Fruit fly (Drosophila melanogaster) whole organism, prepupa: ENCODE results near the gene Naa15-16.

Experiments
- CG10669 ChIP-seq: fragments of 200-800 bp; sonication (Bioruptor generic); optimal IDR thresholded peaks from 3 replicates; lab custom pipeline; 2018; ENCODE audit warnings: missing biosample characterization, mild to moderate bottlenecking, missing genetic modification characterization, moderate library complexity
- CG11762 ChIP-seq: fragments of 200-800 bp; sonication (Bioruptor generic); optimal IDR thresholded peaks from 3 replicates; lab custom pipeline; 2016; ENCODE audit warnings: missing biosample characterization, missing genetic modification characterization; ENCODE audit not compliant: insufficient read depth
- CG11902 ChIP-seq: fragments of 200-800 bp; sonication (Bioruptor generic); optimal IDR thresholded peaks from 3 replicates; lab custom pipeline; 2016; ENCODE audit warnings: missing biosample characterization, missing genetic modification characterization
- CG1621 ChIP-seq: fragments of 200-800 bp; sonication (Bioruptor generic); optimal IDR thresholded peaks from 3 replicates; lab custom pipeline; 2018; ENCODE audit warnings: missing biosample characterization, mild to moderate bottlenecking, missing genetic modification characterization
- CG16779 ChIP-seq: fragments of 200-800 bp; sonication (Bioruptor generic); optimal IDR thresholded peaks from 3 replicates; lab custom pipeline; 2017; ENCODE audit warnings: missing biosample characterization, mild to moderate bottlenecking, missing genetic modification characterization
- CG3032 ChIP-seq: fragments of 200-800 bp; optimal IDR thresholded peaks from 2 replicates; lab custom pipeline; 2019; ENCODE audit warnings: missing biosample characterization, mild to moderate bottlenecking, missing genetic modification characterization, moderate library complexity
- CG31627 ChIP-seq: fragments of 200-800 bp; sonication (Bioruptor generic); optimal IDR thresholded peaks from 3 replicates; lab custom pipeline; 2016; ENCODE audit warnings: missing biosample characterization, missing genetic modification characterization
- CG32006 ChIP-seq: fragments of 200-800 bp; sonication (Bioruptor generic); optimal IDR thresholded peaks from 3 replicates; lab custom pipeline; 2017; ENCODE audit warnings: missing biosample characterization, mild to moderate bottlenecking, missing genetic modification characterization
- CG3919 ChIP-seq: fragments of 200-800 bp; sonication (Bioruptor generic); optimal IDR thresholded peaks from 3 replicates; lab custom pipeline; 2016; ENCODE audit warnings: missing biosample characterization, missing genetic modification characterization
- CG4318 ChIP-seq: fragments of 200-800 bp; sonication (Bioruptor generic); optimal IDR thresholded peaks from 3 replicates; lab custom pipeline; 2017; ENCODE audit warnings: missing biosample characterization, mild to moderate bottlenecking, missing genetic modification characterization
- CG6163 ChIP-seq: fragments of 200-800 bp; sonication (Bioruptor generic); IDR thresholded peaks from 3 replicates; pipeline ENCODE4 v1.3.6; 2022; ENCODE audit warnings: missing biosample characterization, missing genetic modification characterization
- CG6276 ChIP-seq: fragments of 200-800 bp; sonication (Bioruptor generic); optimal IDR thresholded peaks from 2 replicates; lab custom pipeline; 2017; ENCODE audit warnings: missing biosample characterization, mild to moderate bottlenecking, missing genetic modification characterization
- CG6792 ChIP-seq: fragments of 200-800 bp; sonication (Bioruptor generic); optimal IDR thresholded peaks from 3 replicates; lab custom pipeline; 2016; ENCODE audit warnings: missing biosample characterization, missing genetic modification characterization
- CG7368 ChIP-seq: fragments of 200-800 bp; sonication (Bioruptor generic); optimal IDR thresholded peaks from 3 replicates; lab custom pipeline; 2016; ENCODE audit warnings: missing biosample characterization, missing genetic modification characterization
- CG8319 ChIP-seq: fragments of 200-800 bp; sonication (Bioruptor generic); optimal IDR thresholded peaks from 3 replicates; lab custom pipeline; 2016; ENCODE audit warnings: missing biosample characterization, missing genetic modification characterization
- CG8632 ChIP-seq: fragments of 200-800 bp; sonication (Bioruptor generic); optimal IDR thresholded peaks from 3 replicates; lab custom pipeline; 2016; ENCODE audit warnings: missing biosample characterization, missing genetic modification characterization
- Eip75B ChIP-seq: fragments of 200-800 bp; sonication (Bioruptor generic); optimal IDR thresholded peaks from 3 replicates; lab custom pipeline; 2016; ENCODE audit warnings: missing biosample characterization, missing genetic modification characterization
- Eip78C ChIP-seq: fragments of 200-800 bp; sonication (Bioruptor generic); peaks from one replicate; lab custom pipeline; 2016; ENCODE audit warnings: missing biosample characterization, missing genetic modification characterization
- Eip93F ChIP-seq: fragments of 200-800 bp; sonication (Bioruptor generic); optimal IDR thresholded peaks from 2 replicates; lab custom pipeline; 2016; ENCODE audit warnings: missing biosample characterization, mild to moderate bottlenecking, missing genetic modification characterization
- Ets21C ChIP-seq: fragments of 200-800 bp; sonication (Bioruptor generic); optimal IDR thresholded peaks from 3 replicates; lab custom pipeline; 2016; ENCODE audit warnings: missing biosample characterization, missing genetic modification characterization
- Gug ChIP-seq: fragments of 200-800 bp; sonication (Bioruptor generic); IDR thresholded peaks from 2 replicates; pipeline ENCODE4 v1.3.6; 2022; ENCODE audit warnings: missing biosample characterization, missing genetic modification characterization
- Hr38 ChIP-seq: sonication (Bioruptor generic); optimal IDR thresholded peaks from 2 replicates; lab custom pipeline; 2016; ENCODE audit warnings: missing biosample characterization, missing genetic modification characterization
- Hr39 ChIP-seq: fragments of 200-800 bp; sonication (Bioruptor generic); optimal IDR thresholded peaks from 2 replicates; lab custom pipeline; 2016; ENCODE audit warnings: missing biosample characterization, missing genetic modification characterization
- Lpt ChIP-seq: fragments of 200-800 bp; sonication (Bioruptor generic); optimal IDR thresholded peaks from 3 replicates; lab custom pipeline; 2016; ENCODE audit warnings: missing biosample characterization, missing genetic modification characterization
- Met ChIP-seq: fragments of 200-800 bp; sonication (Bioruptor generic); optimal IDR thresholded peaks from 3 replicates; lab custom pipeline; 2016; ENCODE audit warnings: missing biosample characterization, missing genetic modification characterization
- Smox ChIP-seq: fragments of 200-800 bp; sonication (Bioruptor generic); optimal IDR thresholded peaks from 3 replicates; lab custom pipeline; 2016; ENCODE audit warnings: missing biosample characterization, missing genetic modification characterization
- Sox102F ChIP-seq: fragments of 200-800 bp; sonication (Bioruptor generic); optimal IDR thresholded peaks from 2 replicates; lab custom pipeline; 2016; ENCODE audit warnings: missing biosample characterization, mild to moderate bottlenecking, missing genetic modification characterization
- Sox14 ChIP-seq: fragments of 200-800 bp; sonication (Bioruptor generic); optimal IDR thresholded peaks from 3 replicates; lab custom pipeline; 2016; ENCODE audit warnings: missing biosample characterization, missing genetic modification characterization
- achi ChIP-seq: fragments of 200-800 bp; sonication (Bioruptor generic); optimal IDR thresholded peaks from 3 replicates; lab custom pipeline; 2016; ENCODE audit warnings: missing biosample characterization, missing genetic modification characterization
- cyc ChIP-seq: fragments of 200-800 bp; sonication (Bioruptor generic); optimal IDR thresholded peaks from 3 replicates; lab custom pipeline; 2016; ENCODE audit warnings: missing biosample characterization, missing genetic modification characterization
- dac ChIP-seq: fragments of 200-800 bp; sonication (Bioruptor generic); optimal IDR thresholded peaks from 2 replicates; lab custom pipeline; 2017; ENCODE audit warnings: missing biosample characterization, mild to moderate bottlenecking, missing genetic modification characterization
- dsx ChIP-seq: fragments of 200-800 bp; optimal IDR thresholded peaks from 3 replicates; lab custom pipeline; 2019; ENCODE audit warnings: missing biosample characterization, mild to moderate bottlenecking, missing genetic modification characterization, moderate library complexity; ENCODE audit not compliant: poor library complexity, severe bottlenecking
- eg ChIP-seq: fragments of 200-800 bp; sonication (Bioruptor generic); IDR thresholded peaks from 3 replicates; pipeline ENCODE4 v1.3.6; 2022; ENCODE audit warnings: missing biosample characterization, missing genetic modification characterization
- lz ChIP-seq: fragments of 200-800 bp; sonication (Bioruptor generic); optimal IDR thresholded peaks from 3 replicates; lab custom pipeline; 2016; ENCODE audit warnings: missing biosample characterization, missing genetic modification characterization
- net ChIP-seq: fragments of 200-800 bp; sonication (Bioruptor generic); optimal IDR thresholded peaks from 3 replicates; lab custom pipeline; 2016; ENCODE audit warnings: missing biosample characterization, missing genetic modification characterization
- spab ChIP-seq: fragments of 200-800 bp; sonication (Bioruptor generic); optimal IDR thresholded peaks from 2 replicates; lab custom pipeline; 2017; ENCODE audit warnings: missing biosample characterization, mild to moderate bottlenecking, missing genetic modification characterization, missing genetic modification reagents
- ss ChIP-seq, 2 experiments: fragments of 200-800 bp; sonication (Bioruptor generic); optimal IDR thresholded peaks; 2 replicates in 1 of 2; 3 replicates in 1 of 2; lab custom pipeline; 2017 to 2018; ENCODE audit warnings: mild to moderate bottlenecking in 2 of 2, missing biosample characterization in 2 of 2, missing genetic modification characterization in 2 of 2, moderate library complexity in 1 of 2
- svp ChIP-seq: fragments of 200-800 bp; sonication (Bioruptor generic); peaks from one replicate; lab custom pipeline; 2016; ENCODE audit warnings: missing biosample characterization, missing genetic modification characterization
- topi ChIP-seq: fragments of 200-800 bp; sonication (Bioruptor generic); optimal IDR thresholded peaks from 3 replicates; lab custom pipeline; 2016; ENCODE audit warnings: missing biosample characterization, missing genetic modification characterization
- vri ChIP-seq: fragments of 200-800 bp; sonication (Bioruptor generic); optimal IDR thresholded peaks from 3 replicates; lab custom pipeline; 2016; ENCODE audit warnings: missing biosample characterization, mild to moderate bottlenecking, missing genetic modification characterization

The Naa15-16 gene

DNA sequence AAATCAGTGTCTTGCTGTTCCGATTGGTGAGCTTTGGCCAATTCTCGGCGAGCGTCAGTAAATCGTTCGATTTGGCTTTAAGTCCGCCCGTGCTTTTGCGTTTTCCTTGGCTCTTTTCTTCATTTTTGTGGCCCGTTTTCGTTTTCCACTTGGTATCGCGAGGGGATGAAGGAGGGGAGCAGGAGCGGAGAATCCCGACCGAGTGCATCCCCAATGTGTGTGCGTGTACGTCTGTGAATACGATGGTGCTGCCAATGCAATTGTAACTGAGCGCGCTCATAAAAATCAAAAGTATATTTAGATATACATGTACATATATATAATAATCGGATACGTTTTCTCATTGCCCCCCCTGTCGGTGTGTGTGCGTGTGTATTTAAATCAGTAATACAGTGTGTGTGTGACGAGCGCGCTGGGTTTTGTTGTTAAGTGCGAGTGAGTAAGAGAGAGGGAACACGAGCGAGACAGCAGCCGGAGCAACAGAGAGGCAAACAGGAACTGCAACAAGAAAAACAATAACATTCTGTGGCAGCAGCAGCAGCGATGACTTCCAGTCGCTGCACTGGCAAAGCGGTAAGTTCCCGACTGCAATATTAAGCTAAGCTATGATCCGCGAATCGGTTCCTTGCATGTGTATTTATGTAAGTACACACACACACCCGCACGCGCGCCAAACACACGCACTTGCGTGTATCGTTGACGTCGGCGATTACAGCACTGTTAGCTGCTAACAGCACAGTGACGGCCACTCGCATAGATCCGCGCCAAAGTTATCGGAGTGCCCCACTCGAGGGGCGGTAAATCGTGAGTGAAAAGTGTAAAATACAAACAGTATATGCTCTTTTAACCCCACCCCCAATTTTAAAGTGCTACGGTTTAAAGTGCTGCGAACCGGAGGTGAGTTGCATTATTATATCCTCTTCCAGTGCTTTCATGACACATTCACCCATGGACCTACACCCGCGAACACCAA lies 16.1 kb downstream of the Naa15-16 start (continued):
- peak; percentile 59 for TF ChIP-seq CG10669 (GFP tag; lab: Kevin White, UChicago)
- TF ChIP-seq CG3032 (tag; lab: Kevin White, UChicago) = peak; percentile 57
- TF ChIP-seq Smox (GFP tag; lab: Kevin White, UChicago) = peak; percentile 60
- peak; percentile 56 for TF ChIP-seq CG8632
- TF ChIP-seq Hr39 (GFP tag; lab: Kevin White, UChicago) = peak; percentile 68
- peak; percentile 63 for TF ChIP-seq cyc
- TF ChIP-seq CG32006 (GFP tag; lab: Kevin White, UChicago) = peak; percentile 84
- TF ChIP-seq CG6276 (GFP tag; lab: Kevin White, UChicago) = peak; percentile 58
- peak; percentile 66 for TF ChIP-seq dac (GFP tag; lab: Kevin White, UChicago)
- peak; percentile 64 for TF ChIP-seq Sox102F
- TF ChIP-seq Eip78C (GFP tag; lab: Kevin White, UChicago) = peak; percentile 90
- TF ChIP-seq achi = peak; percentile 53
- no peak for TF ChIP-seq Eip93F (GFP tag; lab: Kevin White, UChicago)
- TF ChIP-seq topi (GFP tag; lab: Kevin White, UChicago) = peak; percentile 69
- TF ChIP-seq CG6792 (GFP tag; lab: Kevin White, UChicago) = peak; percentile 62
- TF ChIP-seq Lpt = peak; percentile 36
- peak; percentile 35 for TF ChIP-seq CG8319 (GFP tag; lab: Kevin White, UChicago)
- TF ChIP-seq CG16779 = peak; percentile 12
- peak; percentile 73 for TF ChIP-seq Met (GFP tag; lab: Kevin White, UChicago)
- TF ChIP-seq CG4318 = no peak
- peak; percentile 65 for TF ChIP-seq lz (GFP tag; lab: Kevin White, UChicago)
- TF ChIP-seq CG6163 = peak; percentile 61
- TF ChIP-seq CG11902 (GFP tag; lab: Kevin White, UChicago) = peak; percentile 43
- peak; percentile 38 for TF ChIP-seq CG11762 (GFP tag; lab: Kevin White, UChicago)
- TF ChIP-seq, all 60 proteins: peak for 51

DNA sequence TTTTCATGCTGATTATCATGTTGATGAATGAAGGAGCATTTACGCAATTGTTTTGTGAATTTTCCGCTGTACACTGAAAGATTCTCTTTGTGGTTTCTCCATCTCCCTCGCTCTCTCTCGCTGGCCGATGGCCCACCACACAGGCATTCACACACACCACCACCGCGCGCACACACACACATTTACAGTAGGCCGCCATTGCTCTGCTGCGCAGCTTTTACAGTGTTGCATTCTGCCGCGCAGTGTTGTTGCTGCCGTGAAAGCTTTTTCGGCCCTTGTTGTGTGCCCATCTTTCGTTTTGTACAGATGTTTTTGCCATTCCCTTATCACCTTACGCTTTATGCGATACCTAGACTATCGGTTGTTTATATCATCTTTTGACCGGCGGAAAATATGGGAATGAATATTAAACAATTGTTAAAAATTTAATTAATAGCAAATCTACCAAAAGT lies 17.1 kb downstream of the Naa15-16 start:
- no peak for TF ChIP-seq CG3919 (GFP tag; lab: Kevin White, UChicago)
- TF ChIP-seq CG7368 (GFP tag; lab: Kevin White, UChicago) = peak; percentile 31
- peak in 1 of 2 experiments; percentile 12 for TF ChIP-seq ss (GFP tag; optimal IDR thresholded peaks at IDR 0.05; lab: Kevin White, UChicago)
- TF ChIP-seq CG6163 = peak; percentile 61
- TF ChIP-seq Sox102F = peak; percentile 14
- no peak for TF ChIP-seq CG8319 (GFP tag; lab: Kevin White, UChicago)
- TF ChIP-seq topi (GFP tag; lab: Kevin White, UChicago) = peak; percentile 26
- TF ChIP-seq eg = peak; percentile 28; the same call in 1 of the 3 replicates
- no peak for TF ChIP-seq Hr38
- peak; percentile 6 for TF ChIP-seq Sox14 (GFP tag; lab: Kevin White, UChicago)
- TF ChIP-seq Eip75B (GFP tag; lab: Kevin White, UChicago) = peak; percentile 10
- TF ChIP-seq CG11902 (GFP tag; lab: Kevin White, UChicago) = no peak
- TF ChIP-seq net (GFP tag; lab: Kevin White, UChicago) = no peak
- peak; percentile 32 for TF ChIP-seq CG1621 (tag; lab: Kevin White, UChicago)
- peak; percentile 61 for TF ChIP-seq svp (GFP tag; lab: Kevin White, UChicago)
- no peak for TF ChIP-seq spab (GFP tag; lab: Kevin White, UChicago)
- peak; percentile 14 for TF ChIP-seq Hr39 (GFP tag; lab: Kevin White, UChicago)
- no peak for TF ChIP-seq Lpt
- no peak for TF ChIP-seq dac (GFP tag; lab: Kevin White, UChicago)
- no peak for TF ChIP-seq Gug (GFP tag; lab: Robert Waterston, UW)
- TF ChIP-seq vri (GFP tag; lab: Kevin White, UChicago) = peak; percentile 61
- TF ChIP-seq CG31627 = no peak
- peak; percentile 53 for TF ChIP-seq dsx (GFP tag; lab: Kevin White, UChicago)
- peak; percentile 29 for TF ChIP-seq cyc
- TF ChIP-seq Ets21C = no peak
